Worm (Caenorhabditis elegans): ENCODE data around the gene nex-1.

nex-1 gene

ce11 chrIII:5201267-5201666 lies 24.2 kb upstream of the nex-1 start (continued):
- TF ChIP-seq T20F7.1 (GFP tag; optimal IDR thresholded peaks at IDR 0.05) (peak; percentile 58), lin-29 (GFP tag; IDR thresholded peaks at IDR 0.05) (no peak), Y5F2A.4 (GFP tag; optimal IDR thresholded peaks at IDR 0.05) (no peak), nhr-42 (GFP tag; IDR thresholded peaks at IDR 0.05) (no peak), lin-15B (tag; optimal IDR thresholded peaks at IDR 0.05) (no peak), ceh-62 (tag; optimal IDR thresholded peaks at IDR 0.05) (no peak), gei-8 (GFP tag; optimal IDR thresholded peaks at IDR 0.05) (no peak), Y75B8A.6 (GFP tag; IDR thresholded peaks at IDR 0.05) (no peak), attf-4 (tag; optimal IDR thresholded peaks at IDR 0.05) (no peak), lin-39 (tag; optimal IDR thresholded peaks at IDR 0.05) (no peak), dmd-8 (GFP tag; IDR thresholded peaks at IDR 0.05) (no peak), arid-1 (GFP tag; conservative IDR thresholded peaks at IDR 0.05) (no peak), ceh-44 (GFP tag; IDR thresholded peaks at IDR 0.05) (no peak), nhr-6 (tag; optimal IDR thresholded peaks at IDR 0.05) (no peak), skn-1 (tag; optimal IDR thresholded peaks at IDR 0.05) (no peak), pqm-1 (tag; optimal IDR thresholded peaks at IDR 0.05) (peak; percentile 82), Y105C5A.15 (GFP tag; IDR thresholded peaks at IDR 0.05) (no peak), egl-43 (GFP tag; IDR thresholded peaks at IDR 0.05) (no peak), cey-2 (tag; optimal IDR thresholded peaks at IDR 0.05; ENCODE audit: borderline replicate concordance, insufficient read depth) (peak; percentile 12), vab-7 (GFP tag; IDR thresholded peaks at IDR 0.05) (no peak), tra-1 (GFP tag; IDR thresholded peaks at IDR 0.05) (peak; percentile 88), zag-1 (tag; optimal IDR thresholded peaks at IDR 0.05) (no peak), T26A8.4 (GFP tag; IDR thresholded peaks at IDR 0.05) (0 out of 2 replicates have a peak, but pooled peaks have one; percentile 23), aly-2 (tag; optimal IDR thresholded peaks at IDR 0.05) (no peak), nhr-76 (tag; optimal IDR thresholded peaks at IDR 0.05) (no peak), lim-7 (GFP tag; IDR thresholded peaks at IDR 0.05) (no peak), daf-12 (tag; optimal IDR thresholded peaks at IDR 0.05) (no peak), daf-19 (GFP tag; conservative IDR thresholded peaks at IDR 0.05) (no peak), nhr-41 (GFP tag; IDR thresholded peaks at IDR 0.05) (peak; percentile 57; the same call in 1 of the 2 replicates), ceh-28 (tag; optimal IDR thresholded peaks at IDR 0.05) (no peak), nhr-25 (tag; optimal IDR thresholded peaks at IDR 0.05; ENCODE audit: borderline replicate concordance, insufficient read depth) (no peak), mxl-2 (GFP tag; conservative IDR thresholded peaks at IDR 0.05) (no peak), dve-1 (tag; optimal IDR thresholded peaks at IDR 0.05; ENCODE audit: insufficient read depth) (peak; percentile 97), zip-11 (GFP tag; IDR thresholded peaks at IDR 0.05) (no peak), F44E2.7 (GFP tag; IDR thresholded peaks at IDR 0.05) (no peak), lsy-2 (tag; optimal IDR thresholded peaks at IDR 0.05) (peak in 1 of 2 experiments; percentile 58), pha-4 (GFP tag; IDR thresholded peaks at IDR 0.05) (no peak; the same call in 1 of the 2 replicates), pha-4 (tag; optimal IDR thresholded peaks at IDR 0.05) (no peak), lin-13 (GFP tag; optimal IDR thresholded peaks at IDR 0.05) (no peak), hmg-1.1 (GFP tag; IDR thresholded peaks at IDR 0.05) (no peak), dmd-9 (GFP tag; IDR thresholded peaks at IDR 0.05) (no peak), mxl-3 (GFP tag; optimal IDR thresholded peaks at IDR 0.05) (no peak), lir-3 (tag; optimal IDR thresholded peaks at IDR 0.05) (no peak), nhr-28 (tag; optimal IDR thresholded peaks at IDR 0.05) (peak; percentile 99), aha-1 (tag) (peak; percentile 86), hlh-11 (tag; optimal IDR thresholded peaks at IDR 0.05) (peak; percentile 86), sdz-12 (GFP tag; optimal IDR thresholded peaks at IDR 0.05) (no peak), spr-3 (GFP tag; optimal IDR thresholded peaks at IDR 0.05) (no peak), set-16 (GFP tag; IDR thresholded peaks at IDR 0.05) (no peak), unc-39 (tag; optimal IDR thresholded peaks at IDR 0.05) (no peak), ceh-82 (tag; optimal IDR thresholded peaks at IDR 0.05) (no peak), nhr-237 (tag; optimal IDR thresholded peaks at IDR 0.05) (no peak), mep-1 (tag; optimal IDR thresholded peaks at IDR 0.05) (peak; percentile 73)

All from whole organism, L4 larva.